4 fruit fly cellular contexts compared by ENCODE assay signal in the genomic region with DNA sequence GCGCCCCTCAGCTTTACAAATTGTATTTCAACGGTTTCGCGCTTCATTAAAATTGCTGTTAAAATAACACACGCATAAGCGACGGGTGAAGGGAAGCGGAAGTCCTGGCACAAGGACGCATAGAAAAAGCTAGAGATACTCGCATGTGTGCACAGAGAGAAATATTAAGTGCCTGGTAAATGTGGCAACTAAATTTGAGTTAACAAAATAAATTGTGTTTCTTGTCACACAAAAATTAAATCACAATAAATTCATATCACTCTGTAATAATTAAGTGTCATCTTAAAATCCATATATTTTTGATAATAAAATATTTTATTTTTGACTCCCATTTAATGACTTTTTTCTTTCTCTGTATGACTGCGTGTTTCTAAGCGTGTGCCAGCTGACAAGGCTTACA.
A peak's percentile ranks its signal among the peaks of the same experiment; 100 is the strongest.
TF ChIP-seq lines count a peak whose summit lies in the region.

No protein-coding gene starts in this region.

- TF ChIP-seq CTCF in whole organism, embryonic (GFP tag; optimal IDR thresholded peaks at IDR 0.05; lab: Kevin White, UChicago): no peak

TF ChIP-seq in whole organism, embryonic, 481 proteins besides CTCF, POLR2A, EP300 and RAD21 (continues in another document):
- TF ChIP-seq lab (GFP tag; optimal IDR thresholded peaks at IDR 0.05; lab: Kevin White, UChicago) (peak; percentile 60), cato (GFP tag; optimal IDR thresholded peaks at IDR 0.05; lab: Kevin White, UChicago; ENCODE audit: borderline replicate concordance) (no peak), CG2120 (GFP tag; optimal IDR thresholded peaks at IDR 0.05; lab: Kevin White, UChicago) (peak; percentile 50), dmrt99B (tag; optimal IDR thresholded peaks at IDR 0.05; lab: Kevin White, UChicago) (peak; percentile 36), CG10274 (GFP tag; optimal IDR thresholded peaks at IDR 0.05; lab: Kevin White, UChicago) (no peak), ind (GFP tag; optimal IDR thresholded peaks at IDR 0.05; lab: Kevin White, UChicago) (peak; percentile 8), Meics (GFP tag; optimal IDR thresholded peaks at IDR 0.05; lab: Kevin White, UChicago) (peak; percentile 30), ftz-f1 (GFP tag; optimal IDR thresholded peaks at IDR 0.05; lab: Kevin White, UChicago) (no peak), CG30403 (GFP tag; optimal IDR thresholded peaks at IDR 0.05; lab: Kevin White, UChicago) (peak; percentile 15), Ets65A (GFP tag; lab: Kevin White, UChicago) (peak; percentile 57), Sox100B (GFP tag; optimal IDR thresholded peaks at IDR 0.05; lab: Kevin White, UChicago) (peak; percentile 15), CG16779 (GFP tag; IDR thresholded peaks at IDR 0.05; lab: Robert Waterston, UW) (no peak), Ada2b (GFP tag; IDR thresholded peaks at IDR 0.05; lab: Robert Waterston, UW) (peak; percentile 41; the same call in 1 of the 2 replicates), Xbp1 (GFP tag; optimal IDR thresholded peaks at IDR 0.05; lab: Kevin White, UChicago) (peak; percentile 7), scrt (GFP tag; optimal IDR thresholded peaks at IDR 0.05; lab: Kevin White, UChicago) (peak; percentile 33), CG17385 (GFP tag; optimal IDR thresholded peaks at IDR 0.05; lab: Kevin White, UChicago) (peak; percentile 14), Rfx (GFP tag; IDR thresholded peaks at IDR 0.05; lab: Robert Waterston, UW) (peak; percentile 12; the same call in 1 of the 2 replicates), cwo (GFP tag; optimal IDR thresholded peaks at IDR 0.05; lab: Kevin White, UChicago) (peak; percentile 22), unpg (GFP tag; optimal IDR thresholded peaks at IDR 0.05; lab: Kevin White, UChicago) (no peak), dpn (GFP tag; optimal IDR thresholded peaks at IDR 0.05; lab: Kevin White, UChicago) (peak in 1 of 2 experiments; percentile 25), Fer3 (tag; optimal IDR thresholded peaks at IDR 0.05; lab: Kevin White, UChicago) (peak; percentile 6)

TF ChIP-seq in whole organism, prepupa, 60 proteins besides CTCF, POLR2A, EP300 and RAD21:
- TF ChIP-seq CG6163 (GFP tag; IDR thresholded peaks at IDR 0.05; lab: Robert Waterston, UW) (0 out of 3 replicates have a peak, but pooled peaks have one; percentile 23), CG32006 (GFP tag; optimal IDR thresholded peaks at IDR 0.05; lab: Kevin White, UChicago) (peak; percentile 10), Ets96B (tag; optimal IDR thresholded peaks at IDR 0.05; lab: Kevin White, UChicago) (no peak)
TF ChIP-seq in whole organism, prepupa: peak in this region for 2.

TF ChIP-seq in whole organism, pupa, 21 proteins besides CTCF, POLR2A, EP300 and RAD21:
- TF ChIP-seq CG4496 (GFP tag; IDR thresholded peaks at IDR 0.05; lab: Robert Waterston, UW) (no peak), fd96Ca (GFP tag; IDR thresholded peaks at IDR 0.05; lab: Robert Waterston, UW) (no peak), CG12605 (GFP tag; IDR thresholded peaks at IDR 0.05; lab: Robert Waterston, UW) (no peak), CG10348 (GFP tag; IDR thresholded peaks at IDR 0.05; lab: Robert Waterston, UW) (no peak), CG9948 (tag; optimal IDR thresholded peaks at IDR 0.05; lab: Kevin White, UChicago) (no peak), CG8159 (tag; optimal IDR thresholded peaks at IDR 0.05; lab: Kevin White, UChicago) (peak; percentile 30), D1 (tag; optimal IDR thresholded peaks at IDR 0.05; lab: Kevin White, UChicago) (no peak), Pif1A (GFP tag; optimal IDR thresholded peaks at IDR 0.05; lab: Kevin White, UChicago) (no peak)
TF ChIP-seq in whole organism, pupa: peak in this region for 1.

TF ChIP-seq in whole organism, wandering third instar larva, 38 proteins besides CTCF, POLR2A, EP300 and RAD21:
- peak; percentile 4 for TF ChIP-seq fru (GFP tag; optimal IDR thresholded peaks at IDR 0.05; lab: Kevin White, UChicago)
- no peak for TF ChIP-seq dmrt93B (GFP tag; optimal IDR thresholded peaks at IDR 0.05; lab: Kevin White, UChicago)
- no peak for TF ChIP-seq sage (GFP tag; optimal IDR thresholded peaks at IDR 0.05; lab: Kevin White, UChicago)
